Worm (Caenorhabditis elegans): ENCODE results near the gene ben-1.

ce11 chrIII:3532035-3532434 lies 9.4 kb downstream of the ben-1 start:
- TF ChIP-seq nhr-77 (tag; optimal IDR thresholded peaks at IDR 0.05) (no peak), dve-1 (tag; optimal IDR thresholded peaks at IDR 0.05; ENCODE audit: insufficient read depth) (peak; percentile 25), pqm-1 (tag; optimal IDR thresholded peaks at IDR 0.05) (no peak), ama-1 (optimal IDR thresholded peaks at IDR 0.05) (no peak), sdz-12 (GFP tag; optimal IDR thresholded peaks at IDR 0.05) (no peak), ztf-11 (tag; optimal IDR thresholded peaks at IDR 0.05) (no peak), snpc-4 (tag; optimal IDR thresholded peaks at IDR 0.05) (no peak)
